Worm (Caenorhabditis elegans): Measurements from ENCODE around the gene ppm-1.A.

ce11 chrV:10578226-10578625 lies 42.0 kb upstream of the ppm-1.A start, which contains the start of gene mics-1:
- TF ChIP-seq elt-2 (tag; optimal IDR thresholded peaks at IDR 0.05): no peak
- no peak for TF ChIP-seq ama-1 (optimal IDR thresholded peaks at IDR 0.05)
- no peak for TF ChIP-seq ceh-28 (tag; optimal IDR thresholded peaks at IDR 0.05)
- no peak for TF ChIP-seq egl-27 (tag; optimal IDR thresholded peaks at IDR 0.05)
- TF ChIP-seq pqm-1 (tag; optimal IDR thresholded peaks at IDR 0.05): no peak
- TF ChIP-seq ceh-9 (tag; optimal IDR thresholded peaks at IDR 0.05): no peak
- no peak for TF ChIP-seq pha-4 (tag; optimal IDR thresholded peaks at IDR 0.05)
- no peak for TF ChIP-seq nhr-67 (tag; optimal IDR thresholded peaks at IDR 0.05)
- TF ChIP-seq nhr-237 (tag; optimal IDR thresholded peaks at IDR 0.05): no peak
- no peak for TF ChIP-seq sea-2 (GFP tag; optimal IDR thresholded peaks at IDR 0.05)
- no peak for TF ChIP-seq tbx-2 (tag; optimal IDR thresholded peaks at IDR 0.05)
- TF ChIP-seq ztf-11 (tag; optimal IDR thresholded peaks at IDR 0.05): no peak
- TF ChIP-seq aly-2 (tag; optimal IDR thresholded peaks at IDR 0.05): no peak
